Fruit fly (Drosophila melanogaster): ENCODE measurements around the gene CG13455.

- TF ChIP-seq kay (GFP tag; ENCODE audit: borderline replicate concordance) (no peak), pad (GFP tag; optimal IDR thresholded peaks at IDR 0.05) (no peak), CG11617 (GFP tag; optimal IDR thresholded peaks at IDR 0.05) (no peak), Mnt (GFP tag; optimal IDR thresholded peaks at IDR 0.05) (no peak), Crg-1 (GFP tag; optimal IDR thresholded peaks at IDR 0.05) (no peak), CG14711 (tag; optimal IDR thresholded peaks at IDR 0.05) (no peak), toe (GFP tag; optimal IDR thresholded peaks at IDR 0.05) (no peak), CG33017 (tag; optimal IDR thresholded peaks at IDR 0.05) (no peak), bab1 (GFP tag; optimal IDR thresholded peaks at IDR 0.05) (no peak), CG7045 (GFP tag; optimal IDR thresholded peaks at IDR 0.05) (no peak), cic (GFP tag; optimal IDR thresholded peaks at IDR 0.05) (no peak), tj (GFP tag; optimal IDR thresholded peaks at IDR 0.05) (no peak)
These were observed 32.8 kb downstream of the CG13455 start, which contains the start of gene obst-H for dm6 chr3L:15529143-15529542.

Measured in whole organism, adult.